Fruit fly (Drosophila melanogaster) whole organism, embryonic: ENCODE data around the gene VhaAC39-1.

Source experiments
- Antp ChIP-seq: fragments of 200-800 bp; sonication (Bioruptor generic); optimal IDR thresholded peaks from 3 replicates; lab custom pipeline; 2016; ENCODE audit warnings: missing biosample characterization, missing genetic modification characterization
- CG10431 ChIP-seq: fragments of 200-800 bp; sonication (Bioruptor generic); optimal IDR thresholded peaks from 3 replicates; lab custom pipeline; 2018; ENCODE audit warnings: missing biosample characterization, mild to moderate bottlenecking, missing genetic modification characterization
- CG11456 ChIP-seq: fragments of 200-800 bp; sonication (Bioruptor generic); IDR thresholded peaks from 3 replicates; pipeline ENCODE4 v1.3.6; 2022; ENCODE audit warnings: missing biosample characterization, missing genetic modification characterization
- CG11560 ChIP-seq: fragments of 200-800 bp; sonication (Bioruptor generic); IDR thresholded peaks from 3 replicates; pipeline ENCODE4 v1.3.6; 2022; ENCODE audit warnings: missing biosample characterization, missing genetic modification characterization
- CG12071 ChIP-seq: fragments of 200-800 bp; sonication (Bioruptor generic); optimal IDR thresholded peaks from 3 replicates; lab custom pipeline; 2018; ENCODE audit warnings: missing biosample characterization, mild to moderate bottlenecking, missing genetic modification characterization
- CG13296 ChIP-seq: fragments of 200-800 bp; sonication (Bioruptor generic); optimal IDR thresholded peaks from 3 replicates; lab custom pipeline; 2018; ENCODE audit warnings: missing biosample characterization, mild to moderate bottlenecking, missing genetic modification characterization
- CG15479 ChIP-seq: fragments of 200-800 bp; sonication (Bioruptor generic); optimal IDR thresholded peaks from 3 replicates; lab custom pipeline; 2019; ENCODE audit warnings: missing biosample characterization, mild to moderate bottlenecking, missing genetic modification characterization, moderate library complexity
- CG17568 ChIP-seq: fragments of 200-800 bp; sonication (Bioruptor generic); optimal IDR thresholded peaks from 2 replicates; lab custom pipeline; 2018; ENCODE audit warnings: missing biosample characterization, mild to moderate bottlenecking, missing genetic modification characterization, moderate library complexity
- CG1832 ChIP-seq: fragments of 200-800 bp; sonication (Bioruptor generic); optimal IDR thresholded peaks from 2 replicates; lab custom pipeline; 2017; ENCODE audit warnings: missing biosample characterization, mild to moderate bottlenecking, missing genetic modification characterization, inconsistent platforms
- CG2678 ChIP-seq: fragments of 200-800 bp; sonication (Bioruptor generic); optimal IDR thresholded peaks from 3 replicates; lab custom pipeline; 2019; ENCODE audit warnings: missing biosample characterization, mild to moderate bottlenecking, missing genetic modification characterization, moderate library complexity
- CG32767 ChIP-seq: fragments of 200-800 bp; sonication (Bioruptor generic); IDR thresholded peaks from 2 replicates; pipeline ENCODE4 v1.3.6; 2022; ENCODE audit warnings: missing biosample characterization, missing genetic modification characterization
- CG33213 ChIP-seq: fragments of 200-800 bp; sonication (Bioruptor generic); optimal IDR thresholded peaks from 3 replicates; lab custom pipeline; 2016; ENCODE audit warnings: missing biosample characterization, missing genetic modification characterization
- CG33557 ChIP-seq: fragments of 200-800 bp; sonication (Bioruptor generic); optimal IDR thresholded peaks from 2 replicates; lab custom pipeline; 2019; ENCODE audit warnings: missing biosample characterization, mild to moderate bottlenecking, missing genetic modification characterization, moderate library complexity
- CG34376 ChIP-seq: fragments of 200-800 bp; sonication (Bioruptor generic); optimal IDR thresholded peaks from 2 replicates; lab custom pipeline; 2018; ENCODE audit warnings: missing biosample characterization, mild to moderate bottlenecking, missing genetic modification characterization
- CG5245 ChIP-seq: fragments of 200-800 bp; sonication (Bioruptor generic); optimal IDR thresholded peaks from 3 replicates; lab custom pipeline; 2016; ENCODE audit warnings: missing biosample characterization, missing genetic modification characterization
- CG7271 ChIP-seq: fragments of 200-800 bp; sonication (Bioruptor generic); optimal IDR thresholded peaks from 2 replicates; lab custom pipeline; 2018; ENCODE audit warnings: missing biosample characterization, mild to moderate bottlenecking, missing genetic modification characterization, moderate library complexity
- CG8089 ChIP-seq: fragments of 200-800 bp; sonication (Bioruptor generic); optimal IDR thresholded peaks from 3 replicates; lab custom pipeline; 2016; ENCODE audit warnings: missing biosample characterization, missing genetic modification characterization
- Chrac-16 ChIP-seq: fragments of 200-800 bp; sonication (Bioruptor generic); optimal IDR thresholded peaks from 3 replicates; lab custom pipeline; 2016; ENCODE audit warnings: missing biosample characterization, missing genetic modification characterization
- Dref ChIP-seq: fragments of 200-800 bp; sonication (Bioruptor generic); IDR thresholded peaks from 2 replicates; pipeline ENCODE4 v1.3.6; 2022; ENCODE audit warnings: missing biosample characterization, missing genetic modification characterization
- E2f1 ChIP-seq: fragments of 200-800 bp; sonication (Bioruptor generic); IDR thresholded peaks from 2 replicates; pipeline ENCODE4 v1.3.6; 2022; ENCODE audit warnings: missing biosample characterization, missing genetic modification characterization
- H2.0 ChIP-seq: fragments of 200-800 bp; sonication (Bioruptor generic); IDR thresholded peaks from 2 replicates; pipeline ENCODE4 v1.3.6; 2022; ENCODE audit warnings: missing biosample characterization, missing genetic modification characterization
- Hey ChIP-seq: fragments of 200-800 bp; sonication (Bioruptor generic); optimal IDR thresholded peaks from 3 replicates; lab custom pipeline; 2018; ENCODE audit warnings: missing biosample characterization, mild to moderate bottlenecking, missing genetic modification characterization
- NK7.1 ChIP-seq: fragments of 200-800 bp; sonication (Bioruptor generic); optimal IDR thresholded peaks from 3 replicates; lab custom pipeline; 2016; ENCODE audit warnings: missing biosample characterization, missing genetic modification characterization
- PHDP ChIP-seq: fragments of 200-800 bp; sonication (Bioruptor generic); optimal IDR thresholded peaks from 3 replicates; lab custom pipeline; 2018; ENCODE audit warnings: missing biosample characterization, mild to moderate bottlenecking, missing genetic modification characterization, moderate library complexity
- bbx ChIP-seq: fragments of 200-800 bp; sonication (Bioruptor generic); IDR thresholded peaks from 2 replicates; pipeline ENCODE4 v1.3.6; 2022; ENCODE audit warnings: missing biosample characterization, missing genetic modification characterization; ENCODE audit not compliant: partially characterized antibody
- cad ChIP-seq: fragments of >200 bp; optimal IDR thresholded peaks from 2 replicates; lab custom pipeline; 2017; ENCODE audit warnings: missing biosample characterization, missing genetic modification characterization
- crol ChIP-seq: fragments of 200-800 bp; sonication (Bioruptor generic); IDR thresholded peaks from 2 replicates; pipeline ENCODE4 v1.3.6; 2022; ENCODE audit warnings: missing biosample characterization, missing genetic modification characterization
- dysf ChIP-seq: fragments of 200-800 bp; sonication (Bioruptor generic); IDR thresholded peaks from 3 replicates; pipeline ENCODE4 v1.3.6; 2022; ENCODE audit warnings: missing biosample characterization, missing genetic modification characterization
- eve ChIP-seq, 2 experiments: fragments of >200 bp; optimal IDR thresholded peaks; 2 replicates each; lab custom pipeline; 2017; ENCODE audit warnings: missing biosample characterization in 2 of 2, missing genetic modification characterization in 2 of 2
- exex ChIP-seq: fragments of 200-800 bp; sonication (Bioruptor generic); optimal IDR thresholded peaks from 4 replicates; lab custom pipeline; 2018; ENCODE audit warnings: missing biosample characterization, mild to moderate bottlenecking, missing genetic modification characterization, moderate library complexity
- fd102C ChIP-seq: fragments of 200-800 bp; sonication (Bioruptor generic); optimal IDR thresholded peaks from 2 replicates; lab custom pipeline; 2018; ENCODE audit warnings: missing biosample characterization, mild to moderate bottlenecking, missing genetic modification characterization, moderate library complexity
- grn ChIP-seq: fragments of 200-800 bp; sonication (Bioruptor generic); optimal IDR thresholded peaks from 3 replicates; lab custom pipeline; 2017; ENCODE audit warnings: missing biosample characterization, missing genetic modification characterization
- gsb-n ChIP-seq: fragments of 200-800 bp; sonication (Bioruptor generic); optimal IDR thresholded peaks from 3 replicates; lab custom pipeline; 2018; ENCODE audit warnings: missing biosample characterization, mild to moderate bottlenecking, missing genetic modification characterization
- gt ChIP-seq: fragments of 200-800 bp; sonication (Bioruptor generic); IDR thresholded peaks from 2 replicates; pipeline ENCODE4 v1.3.6; 2022; ENCODE audit warnings: missing biosample characterization, missing genetic modification characterization
- lov ChIP-seq, 2 experiments: fragments of 200-800 bp in 1 of 2; fragments of >200 bp in 1 of 2; sonication (Bioruptor generic) in 1 of 2; IDR thresholded peaks in 1 of 2; optimal IDR thresholded peaks in 1 of 2; 2 replicates in 1 of 2; 3 replicates in 1 of 2; pipeline versions ENCODE4 v1.3.6 to Lab custom; 2017 to 2022; ENCODE audit warnings: missing biosample characterization in 1 of 2, missing genetic modification characterization in 1 of 2
- mirr ChIP-seq: fragments of 200-800 bp; sonication (Bioruptor generic); optimal IDR thresholded peaks from 3 replicates; lab custom pipeline; 2018; ENCODE audit warnings: missing biosample characterization, mild to moderate bottlenecking, missing genetic modification characterization
- pita ChIP-seq: fragments of 200-800 bp; sonication (Bioruptor generic); optimal IDR thresholded peaks from 2 replicates; lab custom pipeline; 2017; ENCODE audit warnings: missing biosample characterization, mild to moderate bottlenecking, missing genetic modification characterization
- ro ChIP-seq: fragments of 200-800 bp; sonication (Bioruptor generic); IDR thresholded peaks from 2 replicates; pipeline ENCODE4 v1.3.6; 2022; ENCODE audit warnings: missing biosample characterization, missing genetic modification characterization
- schlank ChIP-seq: fragments of 200-800 bp; sonication (Bioruptor generic); optimal IDR thresholded peaks from 2 replicates; lab custom pipeline; 2018; ENCODE audit warnings: missing biosample characterization, mild to moderate bottlenecking, missing genetic modification characterization
- sd ChIP-seq: fragments of 200-800 bp; sonication (Bioruptor generic); optimal IDR thresholded peaks from 3 replicates; lab custom pipeline; 2018; ENCODE audit warnings: missing biosample characterization, mild to moderate bottlenecking, missing genetic modification characterization, moderate library complexity
- sug ChIP-seq: fragments of 200-800 bp; optimal IDR thresholded peaks from 2 replicates; lab custom pipeline; 2019; ENCODE audit warnings: missing biosample characterization, mild to moderate bottlenecking, missing genetic modification characterization, moderate library complexity
- twi ChIP-seq: fragments of 200-800 bp; optimal IDR thresholded peaks from 2 replicates; lab custom pipeline; 2019; ENCODE audit warnings: missing biosample characterization, mild to moderate bottlenecking, missing genetic modification characterization, moderate library complexity
- zen ChIP-seq: fragments of 200-800 bp; sonication (Bioruptor generic); optimal IDR thresholded peaks from 3 replicates; lab custom pipeline; 2018; ENCODE audit warnings: missing biosample characterization, mild to moderate bottlenecking, missing genetic modification characterization, moderate library complexity

VhaAC39-1 gene

DNA sequence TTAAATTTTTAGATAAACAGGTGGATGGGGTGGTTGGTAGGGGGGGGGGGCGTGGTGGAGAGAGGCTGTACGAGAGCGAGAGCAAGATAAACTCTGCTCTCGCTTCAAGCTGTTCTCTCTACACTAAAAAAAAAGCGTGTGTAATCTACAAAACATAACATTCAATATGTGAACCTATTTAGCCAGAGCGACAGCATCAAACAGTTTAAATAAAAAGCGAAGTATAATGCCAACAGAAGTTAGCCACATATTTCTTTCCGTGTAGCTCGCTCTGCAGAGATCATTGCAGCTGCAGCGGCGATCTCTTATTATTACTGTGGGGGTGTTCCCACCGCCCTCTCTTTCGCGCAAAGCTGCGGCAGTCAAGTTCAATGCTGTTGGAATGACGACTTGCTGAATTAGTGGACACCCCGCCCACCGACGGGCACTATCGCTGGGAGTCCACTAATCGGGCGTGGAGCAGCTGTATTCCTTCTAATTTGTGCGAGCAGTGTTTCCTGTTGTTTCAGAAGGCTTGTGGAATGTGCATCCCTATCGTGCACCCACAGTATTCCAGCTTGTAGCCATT lies 12.0 kb upstream of the VhaAC39-1 start, which contains the start of gene CG2930 (continued):
- TF ChIP-seq Hey (tag; lab: Kevin White, UChicago) (no peak), E2f1 (GFP tag; lab: Robert Waterston, UW) (peak; percentile 85), dysf (GFP tag; lab: Robert Waterston, UW) (peak; percentile 92), CG10431 (peak; percentile 54), bbx (GFP tag; lab: Robert Waterston, UW) (0 out of 2 replicates have a peak, but pooled peaks have one; percentile 13), gsb-n (peak; percentile 81), NK7.1 (peak; percentile 72), pita (GFP tag; lab: Kevin White, UChicago) (no peak), PHDP (peak; percentile 79), crol (GFP tag; lab: Robert Waterston, UW) (peak; percentile 52), CG33557 (peak; percentile 58), ro (GFP tag; lab: Robert Waterston, UW) (peak; percentile 77), CG11560 (tag; lab: Robert Waterston, UW) (no peak), CG32767 (GFP tag; lab: Robert Waterston, UW) (peak; percentile 62; the same call in 1 of the 2 replicates)
- TF ChIP-seq, all 482 proteins: peak for 380

DNA sequence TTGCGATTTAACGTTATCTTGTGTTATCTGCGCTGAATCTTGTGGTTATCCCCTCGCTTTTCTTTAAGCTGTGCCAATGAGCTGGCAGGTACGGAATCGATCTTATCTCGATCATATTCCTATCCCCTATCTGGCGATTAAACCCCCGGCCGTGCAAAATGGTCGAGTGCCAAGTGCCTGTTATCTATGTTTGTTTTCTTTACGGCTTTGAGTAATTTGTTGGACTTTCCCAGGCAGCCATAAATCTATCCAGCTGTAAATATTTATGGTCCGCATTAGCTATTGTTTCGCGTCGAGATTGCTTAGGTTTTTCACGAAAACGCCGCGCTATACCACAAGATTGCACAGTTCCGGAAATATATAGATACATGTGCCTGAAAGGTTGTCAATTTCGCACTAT lies 11.5 kb upstream of the VhaAC39-1 start:
- TF ChIP-seq CG7271, result peak; percentile 9
- TF ChIP-seq fd102C (GFP tag; lab: Kevin White, UChicago), result no peak
- TF ChIP-seq bbx (GFP tag; lab: Robert Waterston, UW), result no peak
- TF ChIP-seq sd (tag; lab: Kevin White, UChicago), result peak; percentile 22
- peak; percentile 1 for TF ChIP-seq schlank (tag; lab: Kevin White, UChicago)
- TF ChIP-seq CG5245, result no peak
- TF ChIP-seq CG15479, result peak; percentile 97
- TF ChIP-seq lov (optimal IDR thresholded peaks at IDR 0.05; lab: Kevin White, UChicago), result no peak
- 0 out of 3 replicates have a peak, but pooled peaks have one; percentile 20 for TF ChIP-seq lov (GFP tag; IDR thresholded peaks at IDR 0.05; lab: Robert Waterston, UW)
- TF ChIP-seq Antp (GFP tag; lab: Kevin White, UChicago), result no peak
- peak; percentile 85 for TF ChIP-seq cad (GFP tag; lab: Kevin White, UChicago)
- peak; percentile 13 for TF ChIP-seq PHDP
- peak; percentile 85 for TF ChIP-seq exex (tag; lab: Kevin White, UChicago)
- TF ChIP-seq CG1832 (GFP tag; lab: Kevin White, UChicago), result no peak
- peak; percentile 38 for TF ChIP-seq zen (tag; lab: Kevin White, UChicago)
- no peak for TF ChIP-seq CG11456
- TF ChIP-seq Dref (GFP tag; lab: Robert Waterston, UW), result no peak
- peak; percentile 14 for TF ChIP-seq twi
- TF ChIP-seq H2.0, result no peak
- TF ChIP-seq CG12071 (GFP tag; lab: Kevin White, UChicago), result peak; percentile 50
- TF ChIP-seq mirr (GFP tag; lab: Kevin White, UChicago), result peak; percentile 21
- TF ChIP-seq gt, result no peak
- peak; percentile 60 for TF ChIP-seq grn (GFP tag; lab: Kevin White, UChicago)
- peak; percentile 65 for TF ChIP-seq sug
- TF ChIP-seq CG13296 (GFP tag; lab: Kevin White, UChicago), result peak; percentile 2
- TF ChIP-seq eve (GFP tag; optimal IDR thresholded peaks at IDR 0.05; lab: Kevin White, UChicago), result no peak
- peak; percentile 17 for TF ChIP-seq CG17568 (GFP tag; lab: Kevin White, UChicago)
- TF ChIP-seq Hey (tag; lab: Kevin White, UChicago), result peak; percentile 3
- no peak for TF ChIP-seq Chrac-16 (GFP tag; lab: Kevin White, UChicago)
- no peak for TF ChIP-seq CG8089 (GFP tag; lab: Kevin White, UChicago)
- TF ChIP-seq CG33213, result no peak
- TF ChIP-seq CG34376, result peak; percentile 71
- TF ChIP-seq CG2678, result peak; percentile 44
